Worm (Caenorhabditis elegans) whole organism, L3 larva: ENCODE measurements around the gene F59H6.14.

Experiments used
- ZK546.5 ChIP-seq: sonication (generic microtip); optimal IDR thresholded peaks from 2 replicates; lab custom pipeline; 2017; ENCODE audit warnings: missing biosample characterization, missing genetic modification characterization
- elt-3 ChIP-seq, 3 experiments: fragments of 150-350 bp in 1 of 3; sonication (generic microtip) in 2 of 3; optimal IDR thresholded peaks; 2 replicates in 2 of 3; 4 replicates in 1 of 3; lab custom pipeline; 2014 to 2017; ENCODE audit warnings: missing biosample characterization in 3 of 3, missing genetic modification characterization in 3 of 3
- sea-2 ChIP-seq: fragments of 150-350 bp; sonication (generic microtip); optimal IDR thresholded peaks from 4 replicates; lab custom pipeline; 2014; ENCODE audit warnings: missing biosample characterization, missing genetic modification reagents, missing genetic modification characterization

- no peak for TF ChIP-seq sea-2 (GFP tag; lab: Kevin White, UChicago)
- TF ChIP-seq elt-3 (tag; optimal IDR thresholded peaks at IDR 0.05; lab: Kevin White, UChicago) = no peak
- no peak for TF ChIP-seq ZK546.5
These were observed 20.7 kb upstream of the F59H6.14 start, which contains the start of gene F59H6.15 for ce11 chrII:2012698-2013097.
